Worm (Caenorhabditis elegans): ENCODE data around the gene R160.14.

DNA sequence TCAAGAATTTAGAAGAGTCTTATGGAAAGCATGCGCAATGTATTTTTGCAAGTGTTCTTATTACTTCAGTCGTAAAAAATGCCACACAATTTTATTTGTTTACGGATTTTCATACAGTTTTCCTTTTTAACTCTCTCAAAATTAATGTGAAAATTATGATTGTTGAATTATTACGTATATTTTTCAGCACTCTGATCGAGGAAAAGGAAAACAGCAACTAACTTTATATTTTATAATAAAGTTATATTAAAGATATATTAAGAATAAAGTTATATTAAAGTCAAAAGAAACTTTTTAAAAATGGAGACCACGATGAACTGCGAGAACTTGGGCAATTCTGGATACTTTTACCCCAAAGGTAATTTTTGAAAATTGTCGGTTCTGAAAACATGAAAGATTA is 21.7 kb downstream of the R160.14 start, which contains the start of gene F14H12.2:
- no peak for TF ChIP-seq W03F9.2 (tag; optimal IDR thresholded peaks at IDR 0.05)
- TF ChIP-seq him-1 (tag; optimal IDR thresholded peaks at IDR 0.05), result no peak
- TF ChIP-seq dao-5 (tag; optimal IDR thresholded peaks at IDR 0.05), result no peak
